Worm (Caenorhabditis elegans) whole organism, L2 larva: ENCODE results near the gene dcaf-1.
"Not testable (repeated sequence)": the region's sequence is repeated elsewhere in the genome, so short reads cannot be mapped to it uniquely, and the experiment has no call there.

Experiments
- F13H6.1 ChIP-seq: sonication (generic microtip); optimal IDR thresholded peaks from 2 replicates; lab custom pipeline; 2016; ENCODE audit warnings: missing genetic modification characterization, missing compliant biosample characterization
- R02D3.7 ChIP-seq: fragments of 150-350 bp; optimal IDR thresholded peaks from 2 replicates; lab custom pipeline; 2014; ENCODE audit warnings: missing biosample characterization, missing genetic modification characterization
- ZK546.5 ChIP-seq: sonication (generic microtip); optimal IDR thresholded peaks from 2 replicates; lab custom pipeline; 2017; ENCODE audit warnings: missing biosample characterization, missing genetic modification characterization
- alr-1 ChIP-seq: fragments of 150-350 bp; optimal IDR thresholded peaks from 2 replicates; lab custom pipeline; 2014; ENCODE audit warnings: missing biosample characterization, missing genetic modification characterization
- aly-2 ChIP-seq: fragments of 150-350 bp; optimal IDR thresholded peaks from 2 replicates; lab custom pipeline; 2014; ENCODE audit warnings: missing biosample characterization, missing genetic modification characterization
- ama-1 ChIP-seq: fragments of 150-350 bp; optimal IDR thresholded peaks from 2 replicates; lab custom pipeline; 2018; ENCODE audit warnings: inconsistent platforms
- blmp-1 ChIP-seq: sonication (generic microtip); optimal IDR thresholded peaks from 2 replicates; lab custom pipeline; 2017; ENCODE audit warnings: missing genetic modification characterization, mild to moderate bottlenecking, missing compliant biosample characterization, antibody characterized with exemption, moderate library complexity; ENCODE audit not compliant: insufficient read depth
- ceh-82 ChIP-seq: fragments of 150-350 bp; optimal IDR thresholded peaks from 2 replicates; lab custom pipeline; 2014; ENCODE audit warnings: missing biosample characterization, missing genetic modification characterization
- crh-2 ChIP-seq: sonication (generic microtip); optimal IDR thresholded peaks from 2 replicates; lab custom pipeline; 2017; ENCODE audit warnings: missing biosample characterization, missing genetic modification characterization
- dmd-4 ChIP-seq: sonication (generic microtip); optimal IDR thresholded peaks from 2 replicates; lab custom pipeline; 2017; ENCODE audit warnings: missing biosample characterization, missing genetic modification characterization
- egl-27 ChIP-seq: sonication (generic microtip); optimal IDR thresholded peaks from 3 replicates; lab custom pipeline; 2017; ENCODE audit warnings: missing biosample characterization, missing genetic modification reagents, missing genetic modification characterization
- elt-1 ChIP-seq: fragments of 150-350 bp; optimal IDR thresholded peaks from 2 replicates; lab custom pipeline; 2014; ENCODE audit warnings: missing biosample characterization, missing genetic modification characterization
- fos-1 ChIP-seq: fragments of 150-350 bp; optimal IDR thresholded peaks from 2 replicates; lab custom pipeline; 2014; ENCODE audit warnings: missing biosample characterization, missing genetic modification characterization
- gmeb-1 ChIP-seq: fragments of 150-350 bp; optimal IDR thresholded peaks from 2 replicates; lab custom pipeline; 2014; ENCODE audit warnings: missing biosample characterization, missing genetic modification characterization
- lin-11 ChIP-seq: fragments of 150-350 bp; sonication (generic microtip); optimal IDR thresholded peaks from 2 replicates; lab custom pipeline; 2014; ENCODE audit warnings: missing biosample characterization, missing genetic modification characterization, inconsistent platforms, mixed read lengths
- lsy-2 ChIP-seq, 2 experiments: fragments of 150-350 bp in 1 of 2; sonication (generic microtip) in 1 of 2; optimal IDR thresholded peaks; 2 replicates each; lab custom pipeline; 2014 to 2017; ENCODE audit warnings: missing biosample characterization in 2 of 2, missing genetic modification characterization in 2 of 2
- mab-5 ChIP-seq: fragments of 150-350 bp; optimal IDR thresholded peaks from 2 replicates; lab custom pipeline; 2014; ENCODE audit warnings: missing biosample characterization, missing genetic modification characterization
- mdl-1 ChIP-seq, 2 experiments: fragments of 150-350 bp in 1 of 2; sonication (generic microtip) in 1 of 2; optimal IDR thresholded peaks; 2 replicates each; lab custom pipeline; 2017; ENCODE audit warnings: missing biosample characterization in 2 of 2, missing genetic modification characterization in 2 of 2
- nhr-10 ChIP-seq: sonication (generic microtip); optimal IDR thresholded peaks from 2 replicates; lab custom pipeline; 2017; ENCODE audit warnings: missing biosample characterization, missing genetic modification characterization
- nhr-12 ChIP-seq: fragments of 150-350 bp; optimal IDR thresholded peaks from 2 replicates; lab custom pipeline; 2014; ENCODE audit warnings: missing biosample characterization, missing genetic modification characterization
- nhr-129 ChIP-seq: fragments of 150-350 bp; optimal IDR thresholded peaks from 2 replicates; lab custom pipeline; 2014; ENCODE audit warnings: missing biosample characterization, missing genetic modification characterization
- nhr-21 ChIP-seq: fragments of 150-350 bp; optimal IDR thresholded peaks from 2 replicates; lab custom pipeline; 2014; ENCODE audit warnings: missing biosample characterization, missing genetic modification characterization
- nhr-23 ChIP-seq: fragments of 150-350 bp; optimal IDR thresholded peaks from 2 replicates; lab custom pipeline; 2014; ENCODE audit warnings: missing biosample characterization, missing genetic modification reagents, missing genetic modification characterization
- nhr-237 ChIP-seq: fragments of 150-350 bp; optimal IDR thresholded peaks from 2 replicates; lab custom pipeline; 2014; ENCODE audit warnings: missing biosample characterization, missing genetic modification characterization
- nhr-25 ChIP-seq: fragments of 150-350 bp; sonication (generic microtip); optimal IDR thresholded peaks from 3 replicates; lab custom pipeline; 2014; ENCODE audit warnings: missing biosample characterization, missing genetic modification characterization
- nhr-6 ChIP-seq: fragments of 150-350 bp; optimal IDR thresholded peaks from 2 replicates; lab custom pipeline; 2014; ENCODE audit warnings: missing biosample characterization, missing genetic modification characterization
- nhr-77 ChIP-seq: fragments of 150-350 bp; optimal IDR thresholded peaks from 2 replicates; lab custom pipeline; 2014; ENCODE audit warnings: missing biosample characterization, missing genetic modification characterization
- sem-4 ChIP-seq: fragments of 150-350 bp; optimal IDR thresholded peaks from 2 replicates; lab custom pipeline; 2014; ENCODE audit warnings: missing biosample characterization, missing genetic modification reagents, missing genetic modification characterization
- sma-3 ChIP-seq: sonication (generic microtip); optimal IDR thresholded peaks from 2 replicates; lab custom pipeline; 2016; ENCODE audit warnings: missing genetic modification reagents, missing genetic modification characterization, missing compliant biosample characterization
- sma-9 ChIP-seq, 2 experiments: fragments of 150-350 bp in 1 of 2; sonication (generic microtip) in 1 of 2; optimal IDR thresholded peaks; 2 replicates each; lab custom pipeline; 2014 to 2016; ENCODE audit warnings: missing genetic modification characterization in 2 of 2, mild to moderate bottlenecking in 1 of 2, missing biosample characterization in 1 of 2, missing compliant biosample characterization in 1 of 2, missing genetic modification reagents in 1 of 2, moderate library complexity in 1 of 2
- snpc-4 ChIP-seq: fragments of 150-350 bp; optimal IDR thresholded peaks from 2 replicates; lab custom pipeline; 2014; ENCODE audit warnings: missing biosample characterization, missing genetic modification characterization
- unc-39 ChIP-seq: fragments of 150-350 bp; optimal IDR thresholded peaks from 2 replicates; lab custom pipeline; 2014; ENCODE audit warnings: missing biosample characterization, missing genetic modification characterization
- unc-55 ChIP-seq: fragments of 150-350 bp; sonication (generic microtip); optimal IDR thresholded peaks from 3 replicates; lab custom pipeline; 2014; ENCODE audit warnings: missing biosample characterization, missing genetic modification reagents, missing genetic modification characterization
- ztf-1 ChIP-seq: fragments of 200-800 bp; sonication (Bioruptor generic); conservative IDR thresholded peaks from 2 replicates; pipeline ENCODE4 v1.3.6; 2022; ENCODE audit warnings: missing genetic modification characterization, missing compliant biosample characterization
- ztf-11 ChIP-seq: sonication (generic microtip); optimal IDR thresholded peaks from 2 replicates; lab custom pipeline; 2017; ENCODE audit warnings: missing biosample characterization, missing genetic modification characterization
- ztf-4 ChIP-seq: fragments of 150-350 bp; optimal IDR thresholded peaks from 2 replicates; lab custom pipeline; 2014; ENCODE audit warnings: missing biosample characterization, missing genetic modification characterization

Gene dcaf-1

ce11 chrIV:9742883-9743282, 36.4 kb upstream of the dcaf-1 start, which contains the start of gene C28D4.7:
Gene C28D4.7 (minus strand): TSS chrIV:9743147.
- TF ChIP-seq egl-27 (tag; lab: Kevin White, UChicago) (no peak), ztf-11 (tag; lab: Kevin White, UChicago) (no peak), mab-5 (tag; lab: Kevin White, UChicago) (no peak), unc-55 (GFP tag; lab: Kevin White, UChicago) (no peak), ztf-1 (GFP tag; lab: Robert Waterston, UW) (no peak)

ce11 chrIV:9740851-9741549, 34.5 kb upstream of the dcaf-1 start, which contains the start of gene gln-6:
Gene gln-6 (minus strand): TSS chrIV:9740901.
- TF ChIP-seq nhr-25, ceh-82, elt-1: not testable (repeated sequence)

- TF ChIP-seq snpc-4 (tag; lab: Kevin White, UChicago) = no peak
- TF ChIP-seq sma-3 = no peak
- no peak for TF ChIP-seq crh-2
- TF ChIP-seq nhr-10 (tag; lab: Kevin White, UChicago) = no peak
- no peak for TF ChIP-seq sma-9 (GFP tag; optimal IDR thresholded peaks at IDR 0.05; lab: Kevin White, UChicago)
- no peak for TF ChIP-seq sma-9 (tag; optimal IDR thresholded peaks at IDR 0.05; lab: Kevin White, UChicago)
These were observed 32.5 kb upstream of the dcaf-1 start for ce11 chrIV:9739001-9739400.

ce11 chrIV:9738194-9738593, 31.7 kb upstream of the dcaf-1 start, which contains the start of gene C28D4.10:
Gene C28D4.10 (plus strand): TSS chrIV:9738494.
- TF ChIP-seq elt-1 = no peak
- TF ChIP-seq ztf-4 (tag; lab: Kevin White, UChicago) = no peak
- TF ChIP-seq nhr-25 = no peak
- TF ChIP-seq nhr-77 (tag; lab: Kevin White, UChicago) = no peak
- no peak for TF ChIP-seq nhr-12 (tag; lab: Kevin White, UChicago)
- TF ChIP-seq alr-1 (tag; lab: Kevin White, UChicago) = no peak
- no peak for TF ChIP-seq blmp-1 (tag; lab: Kevin White, UChicago)
- TF ChIP-seq aly-2 = no peak

- TF ChIP-seq dmd-4 (tag; lab: Kevin White, UChicago) (no peak), sma-9 (GFP tag; optimal IDR thresholded peaks at IDR 0.05; lab: Kevin White, UChicago) (peak; percentile 0), sma-9 (tag; optimal IDR thresholded peaks at IDR 0.05; lab: Kevin White, UChicago) (no peak), nhr-77 (tag; lab: Kevin White, UChicago) (no peak), aly-2 (no peak), crh-2 (no peak), nhr-237 (tag; lab: Kevin White, UChicago) (no peak), ama-1 (lab: Kevin White, UChicago) (no peak), nhr-6 (tag; lab: Kevin White, UChicago) (no peak), fos-1 (tag; lab: Kevin White, UChicago) (peak; percentile 63), gmeb-1 (no peak), unc-55 (GFP tag; lab: Kevin White, UChicago) (no peak), F13H6.1 (tag; lab: Kevin White, UChicago) (peak; percentile 31), R02D3.7 (tag; lab: Kevin White, UChicago) (no peak), ztf-1 (GFP tag; lab: Robert Waterston, UW) (no peak), nhr-21 (no peak), lin-11 (tag; lab: Kevin White, UChicago) (no peak), nhr-23 (no peak), sma-3 (peak; percentile 19), ZK546.5 (no peak), nhr-129 (tag; lab: Kevin White, UChicago) (peak; percentile 26), elt-1 (no peak), lsy-2 (tag; optimal IDR thresholded peaks at IDR 0.05; lab: Kevin White, UChicago) (no peak), sem-4 (tag; lab: Kevin White, UChicago) (peak; percentile 20), mdl-1 (tag; optimal IDR thresholded peaks at IDR 0.05; lab: Kevin White, UChicago) (no peak), unc-39 (tag; lab: Kevin White, UChicago) (no peak), nhr-10 (tag; lab: Kevin White, UChicago) (no peak), ztf-11 (tag; lab: Kevin White, UChicago) (no peak)
These were observed 30.8 kb upstream of the dcaf-1 start, which contains the start of gene cka-1 for ce11 chrIV:9737204-9737790. Gene cka-1 (minus strand): TSS chrIV:9737621.
